Worm (Caenorhabditis elegans) whole organism, early embryonic: ENCODE measurements around the gene F49F1.11.

Source experiments
- flt-1 ChIP-seq: fragments of 200-800 bp; sonication (Bioruptor generic); IDR thresholded peaks from 2 replicates; pipeline ENCODE4 v1.3.6; 2022; ENCODE audit warnings: missing genetic modification characterization, missing compliant biosample characterization
- tbx-37 ChIP-seq: fragments of 200-800 bp; sonication (Bioruptor generic); conservative IDR thresholded peaks from 2 replicates; pipeline ENCODE4 v1.3.6; 2022; ENCODE audit warnings: missing genetic modification reagents, missing genetic modification characterization, missing compliant biosample characterization

- no peak for TF ChIP-seq flt-1
- TF ChIP-seq tbx-37 (GFP tag; lab: Robert Waterston, UW) = no peak
Observed at ce11 chrIV:4144784-4145183, 3.6 kb upstream of the F49F1.11 start, which contains the start of gene R07C12.3.
